Worm (Caenorhabditis elegans): ENCODE data around the gene rab-33.

Gene rab-33

DNA sequence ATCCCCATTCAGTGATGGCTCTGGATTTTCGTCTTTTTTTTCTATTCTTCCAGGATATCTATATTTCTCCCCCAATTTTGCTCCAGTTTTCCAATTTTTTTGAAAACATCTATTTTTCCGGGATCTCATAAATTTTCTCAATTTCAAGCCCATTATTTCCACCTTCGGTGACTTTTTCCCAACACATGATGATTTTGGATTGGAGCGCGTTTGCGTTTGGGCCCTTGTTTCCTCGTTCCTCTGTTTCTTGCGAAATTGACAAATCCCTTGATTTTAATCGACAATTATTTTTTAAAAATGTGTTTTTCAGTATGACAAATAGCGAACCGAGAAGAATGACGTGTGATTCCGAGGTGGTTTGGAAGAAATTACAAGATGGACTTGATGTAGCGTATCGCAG is 32.7 kb downstream of the rab-33 start, which contains the start of gene cul-1 (continued):
- no peak for TF ChIP-seq lin-39 (tag; optimal IDR thresholded peaks at IDR 0.05)
- TF ChIP-seq hmg-1.1 (GFP tag; IDR thresholded peaks at IDR 0.05): no peak

DNA sequence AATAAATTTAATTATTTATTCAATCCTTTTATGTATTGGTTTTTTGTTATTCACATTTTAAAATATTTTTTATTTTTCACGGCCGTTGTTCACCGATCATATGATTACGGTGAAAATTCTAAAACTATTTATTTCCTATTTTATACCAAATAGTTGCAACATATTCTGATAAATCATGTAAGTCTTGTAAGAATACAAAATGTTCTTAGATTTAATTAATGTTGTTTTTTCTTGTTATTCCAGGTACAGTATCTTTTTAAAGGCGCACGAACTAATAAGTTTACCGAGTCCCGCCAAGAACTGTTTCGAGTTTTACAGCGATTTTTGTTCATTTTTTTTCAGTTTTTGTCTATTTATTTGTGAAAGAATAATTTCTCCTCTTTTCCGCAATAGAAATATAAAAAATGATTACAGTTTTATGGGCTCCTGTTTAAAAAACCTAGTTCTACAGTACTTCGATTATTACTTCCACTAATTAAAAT is 34.0 kb downstream of the rab-33 start, which contains the start of gene D2045.5:
Gene D2045.5, minus strand, starts transcription at position 51 of the 482 bp plus-strand sequence.
- TF ChIP-seq Y48G9A.11 (GFP tag; IDR thresholded peaks at IDR 0.05): no peak
- TF ChIP-seq lin-15B (tag; optimal IDR thresholded peaks at IDR 0.05): no peak
- TF ChIP-seq lin-13 (GFP tag; optimal IDR thresholded peaks at IDR 0.05): no peak
- no peak for TF ChIP-seq ceh-82 (tag; optimal IDR thresholded peaks at IDR 0.05)

DNA sequence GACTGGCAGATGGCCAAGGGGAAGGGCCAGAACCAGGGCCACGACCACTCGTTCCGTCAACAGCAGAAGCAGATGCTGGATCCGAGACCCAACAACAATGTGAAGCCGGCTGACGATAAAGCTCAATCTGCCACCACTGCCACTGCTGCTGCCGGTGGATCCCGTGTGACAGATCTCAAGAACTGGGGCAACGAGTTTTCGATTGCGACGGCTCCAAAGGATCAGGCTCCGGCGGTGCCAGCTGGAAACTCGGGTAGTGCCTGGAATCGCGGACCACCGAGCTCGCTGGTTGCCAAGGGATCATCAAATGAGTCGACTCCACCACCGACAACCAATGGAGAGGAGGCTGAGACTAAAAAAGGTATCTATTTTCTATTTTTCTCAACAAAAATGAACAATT is 39.2 kb downstream of the rab-33 start:
- no peak for TF ChIP-seq lin-15B (tag; optimal IDR thresholded peaks at IDR 0.05)
- TF ChIP-seq set-16 (GFP tag; IDR thresholded peaks at IDR 0.05): peak; percentile 87
- TF ChIP-seq lin-29 (GFP tag; IDR thresholded peaks at IDR 0.05): 0 out of 2 replicates have a peak, but pooled peaks have one; percentile 8

DNA sequence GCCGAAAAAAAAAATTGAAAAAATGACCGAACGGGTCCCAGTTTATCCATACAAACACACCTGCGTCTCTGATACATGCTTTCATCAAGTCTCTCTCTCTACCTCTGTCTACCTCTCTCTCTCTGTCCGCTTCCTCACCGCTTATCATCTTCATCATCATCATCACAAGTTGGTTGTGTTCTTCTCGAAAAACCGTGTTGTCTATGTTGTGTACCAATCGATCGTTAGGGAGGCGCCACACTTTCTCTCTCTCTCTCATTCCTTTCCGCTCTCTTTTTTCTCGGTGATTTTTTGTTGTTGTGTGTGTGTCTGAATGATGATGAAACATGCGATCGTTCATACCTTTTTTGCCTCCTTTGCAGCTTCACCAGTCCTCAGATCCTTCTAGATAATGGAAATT is 40.0 kb downstream of the rab-33 start:
- TF ChIP-seq ceh-28 (tag; optimal IDR thresholded peaks at IDR 0.05) (peak; percentile 59), ceh-20 (GFP tag; IDR thresholded peaks at IDR 0.05) (no peak), dpl-1 (GFP tag; optimal IDR thresholded peaks at IDR 0.05) (peak; percentile 3), nhr-77 (tag; optimal IDR thresholded peaks at IDR 0.05) (peak; percentile 76), T26A8.4 (GFP tag; IDR thresholded peaks at IDR 0.05) (peak; percentile 32; the same call in 1 of the 2 replicates), pha-4 (GFP tag; IDR thresholded peaks at IDR 0.05) (no peak), pha-4 (tag; optimal IDR thresholded peaks at IDR 0.05) (no peak), set-16 (GFP tag; IDR thresholded peaks at IDR 0.05) (no peak), F37D6.2 (tag; optimal IDR thresholded peaks at IDR 0.05) (no peak), nhr-6 (tag; optimal IDR thresholded peaks at IDR 0.05) (peak; percentile 14), madf-5 (GFP tag; IDR thresholded peaks at IDR 0.05) (no peak), lim-7 (GFP tag; IDR thresholded peaks at IDR 0.05) (no peak), spr-1 (tag; optimal IDR thresholded peaks at IDR 0.05) (peak; percentile 30), Y105C5A.15 (GFP tag; IDR thresholded peaks at IDR 0.05) (no peak), dmd-6 (GFP tag; IDR thresholded peaks at IDR 0.05) (peak; percentile 33), hlh-30 (tag; optimal IDR thresholded peaks at IDR 0.05; ENCODE audit: insufficient read depth) (peak; percentile 86), mes-2 (tag; optimal IDR thresholded peaks at IDR 0.05; ENCODE audit: poor library complexity, severe bottlenecking) (peak; percentile 50), mdt-29 (GFP tag; IDR thresholded peaks at IDR 0.05) (no peak), hmg-1.1 (GFP tag; IDR thresholded peaks at IDR 0.05) (peak; percentile 52; the same call in 1 of the 2 replicates), lin-1 (GFP tag; IDR thresholded peaks at IDR 0.05) (no peak), tag-97 (GFP tag; IDR thresholded peaks at IDR 0.05) (no peak), mdl-1 (tag; optimal IDR thresholded peaks at IDR 0.05) (peak in 1 of 2 experiments; percentile 11), ZK546.5 (tag; optimal IDR thresholded peaks at IDR 0.05) (no peak), jun-1 (tag; optimal IDR thresholded peaks at IDR 0.05) (no peak), hif-1 (tag; optimal IDR thresholded peaks at IDR 0.05) (peak in 1 of 2 experiments; percentile 29), nhr-11 (tag; optimal IDR thresholded peaks at IDR 0.05) (peak; percentile 10), nhr-48 (tag; optimal IDR thresholded peaks at IDR 0.05) (peak; percentile 8), daf-16 (GFP tag; optimal IDR thresholded peaks at IDR 0.05) (no peak), daf-16 (tag; optimal IDR thresholded peaks at IDR 0.05) (peak; percentile 95), nhr-10 (tag; optimal IDR thresholded peaks at IDR 0.05) (peak; percentile 7), lin-39 (tag; optimal IDR thresholded peaks at IDR 0.05) (no peak), skn-1 (tag; optimal IDR thresholded peaks at IDR 0.05) (no peak), rbr-2 (tag; optimal IDR thresholded peaks at IDR 0.05) (no peak), madf-9 (GFP tag; conservative IDR thresholded peaks at IDR 0.05) (no peak), dve-1 (tag; optimal IDR thresholded peaks at IDR 0.05; ENCODE audit: insufficient read depth) (peak; percentile 64), lin-15B (tag; optimal IDR thresholded peaks at IDR 0.05) (no peak), ceh-62 (tag; optimal IDR thresholded peaks at IDR 0.05) (no peak), hlh-11 (tag; optimal IDR thresholded peaks at IDR 0.05) (peak; percentile 82), unc-62 (GFP tag; optimal IDR thresholded peaks at IDR 0.05 in 1 of 2) (peak in 1 of 2 experiments; percentile 25), unc-62 (tag; optimal IDR thresholded peaks at IDR 0.05) (no peak), sdz-12 (GFP tag; optimal IDR thresholded peaks at IDR 0.05) (no peak)
